Worm (Caenorhabditis elegans): ENCODE results near the gene lin-32.

DNA sequence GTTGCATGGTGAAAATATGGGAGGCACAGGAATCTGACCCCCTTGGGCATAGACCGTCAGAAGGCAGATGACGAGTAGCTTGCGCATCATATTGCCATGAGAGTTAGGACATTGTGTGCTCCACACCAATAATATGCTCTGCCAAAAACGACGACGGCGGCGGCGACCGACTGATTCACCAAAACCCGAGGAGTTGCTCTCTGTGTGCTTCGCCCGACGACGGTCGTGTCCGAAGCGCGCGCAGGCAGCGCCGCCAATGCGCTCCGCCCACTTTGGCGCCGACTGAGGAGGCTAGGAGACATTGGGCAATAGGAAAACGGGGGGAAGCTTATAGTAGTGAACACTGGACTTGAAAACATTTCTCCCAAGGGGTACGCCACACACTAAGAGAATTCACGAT, 38.0 kb upstream of the lin-32 start, which contains the start of gene AH9.6:
- TF ChIP-seq mep-1 (tag; optimal IDR thresholded peaks at IDR 0.05) (no peak), ces-1 (GFP tag; optimal IDR thresholded peaks at IDR 0.05) (no peak), unc-62 (GFP tag; optimal IDR thresholded peaks at IDR 0.05) (no peak), pha-4 (tag; optimal IDR thresholded peaks at IDR 0.05) (no peak), ztf-11 (tag; optimal IDR thresholded peaks at IDR 0.05) (no peak), nhr-12 (tag; optimal IDR thresholded peaks at IDR 0.05) (no peak), snpc-4 (tag; optimal IDR thresholded peaks at IDR 0.05) (no peak)
